Worm (Caenorhabditis elegans) whole organism, young adult: ENCODE results near the gene trmt-10C.2.

Experiments
- B0035.1 ChIP-seq: sonication (generic microtip); optimal IDR thresholded peaks from 2 replicates; lab custom pipeline; 2016; ENCODE audit warnings: missing genetic modification characterization, mild to moderate bottlenecking, missing compliant biosample characterization, missing genotype, missing genetic modification reagents
- F57C9.4 ChIP-seq: sonication (generic microtip); optimal IDR thresholded peaks from 2 replicates; lab custom pipeline; 2017; ENCODE audit warnings: mild to moderate bottlenecking, missing genetic modification characterization, missing compliant biosample characterization
- Y53F4B.3 ChIP-seq: fragments of 200-800 bp; sonication (Bioruptor generic); IDR thresholded peaks from 2 replicates; pipeline ENCODE4 v1.3.6; 2022; ENCODE audit warnings: missing genetic modification reagents, missing genetic modification characterization, missing compliant biosample characterization
- Y95B8A.8 ChIP-seq: fragments of 200-800 bp; sonication (Bioruptor generic); IDR thresholded peaks from 2 replicates; pipeline ENCODE4 v1.3.6; 2022; ENCODE audit warnings: missing genetic modification reagents, missing genetic modification characterization, missing compliant biosample characterization
- atf-7 ChIP-seq: sonication (generic microtip); optimal IDR thresholded peaks from 2 replicates; lab custom pipeline; 2017; ENCODE audit warnings: mild to moderate bottlenecking, missing genetic modification characterization, missing compliant biosample characterization
- dpff-1 ChIP-seq: sonication (generic microtip); optimal IDR thresholded peaks from 2 replicates; lab custom pipeline; 2017; ENCODE audit warnings: mild to moderate bottlenecking, missing genetic modification characterization, missing compliant biosample characterization
- dpl-1 ChIP-seq: fragments of 150-350 bp; optimal IDR thresholded peaks from 2 replicates; lab custom pipeline; 2014; ENCODE audit warnings: missing biosample characterization, missing genetic modification reagents, missing genetic modification characterization
- egl-18 ChIP-seq: fragments of 200-800 bp; sonication (Bioruptor generic); IDR thresholded peaks from 2 replicates; pipeline ENCODE4 v1.3.6; 2022; ENCODE audit warnings: missing genetic modification reagents, missing genetic modification characterization, missing compliant biosample characterization
- madf-8 ChIP-seq: fragments of 200-800 bp; sonication (Bioruptor generic); conservative IDR thresholded peaks from 2 replicates; pipeline ENCODE4 v1.3.6; 2022; ENCODE audit warnings: missing genetic modification reagents, missing genetic modification characterization, missing compliant biosample characterization
- mes-4 ChIP-seq: sonication (generic microtip); optimal IDR thresholded peaks from 2 replicates; lab custom pipeline; 2016; ENCODE audit warnings: missing genotype, missing genetic modification characterization, missing compliant biosample characterization
- unc-130 ChIP-seq: sonication (generic microtip); optimal IDR thresholded peaks from 2 replicates; lab custom pipeline; 2016; ENCODE audit warnings: missing genetic modification reagents, missing genetic modification characterization, missing compliant biosample characterization
- unc-62 ChIP-seq: fragments of 150-350 bp; optimal IDR thresholded peaks from 2 replicates; lab custom pipeline; 2014; ENCODE audit warnings: missing biosample characterization, missing genetic modification reagents, missing genetic modification characterization

- TF ChIP-seq unc-62 (GFP tag; lab: Kevin White, UChicago): no peak
- TF ChIP-seq atf-7 (tag; lab: Kevin White, UChicago): no peak
- TF ChIP-seq mes-4 (tag; lab: Kevin White, UChicago): no peak
- TF ChIP-seq dpff-1 (tag; lab: Kevin White, UChicago): no peak
- TF ChIP-seq dpl-1: no peak
- TF ChIP-seq madf-8 (GFP tag; lab: Robert Waterston, UW): no peak
- no peak for TF ChIP-seq B0035.1 (tag; lab: Kevin White, UChicago)
- TF ChIP-seq egl-18 (GFP tag; lab: Robert Waterston, UW): no peak
- no peak for TF ChIP-seq Y95B8A.8
- TF ChIP-seq Y53F4B.3 (GFP tag; lab: Robert Waterston, UW): no peak
- TF ChIP-seq F57C9.4 (tag; lab: Kevin White, UChicago): no peak
- no peak for TF ChIP-seq unc-130 (GFP tag; lab: Kevin White, UChicago)
Observed at ce11 chrIII:6307832-6308231, 38.2 kb upstream of the trmt-10C.2 start.
